Worm (Caenorhabditis elegans) whole organism, midembryonic: Measurements from ENCODE around the gene ccnk-1.

Source experiments
- ref-1 ChIP-seq: fragments of 200-800 bp; sonication (Bioruptor generic); conservative IDR thresholded peaks from 2 replicates; pipeline ENCODE4 v1.3.6; 2022; ENCODE audit warnings: missing genetic modification reagents, missing genetic modification characterization, missing compliant biosample characterization
- tab-1 ChIP-seq: fragments of 200-800 bp; sonication (Bioruptor generic); IDR thresholded peaks from 2 replicates; pipeline ENCODE4 v1.3.6; 2022; ENCODE audit warnings: missing genetic modification characterization, missing compliant biosample characterization

DNA sequence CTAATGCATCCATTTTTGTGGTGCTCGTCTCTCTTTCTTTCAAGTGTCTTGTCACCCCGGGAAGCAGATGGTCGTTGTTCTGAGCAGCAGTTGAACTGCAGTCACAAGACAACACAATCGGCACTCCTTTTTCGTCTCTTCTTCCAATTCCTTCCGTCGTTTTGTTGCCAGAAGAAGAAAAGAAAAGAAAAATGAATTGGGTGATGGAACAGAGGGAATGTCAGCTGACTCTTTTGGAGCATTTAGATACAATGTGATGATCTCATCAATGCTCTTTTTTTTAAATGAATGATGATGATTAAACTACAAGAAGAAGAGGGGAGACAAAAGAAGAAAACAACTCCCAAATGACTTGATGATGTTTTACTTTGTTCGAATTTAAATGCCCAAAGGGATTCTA is 37.6 kb downstream of the ccnk-1 start:
- TF ChIP-seq tab-1 (GFP tag; lab: Robert Waterston, UW), result no peak
- TF ChIP-seq ref-1, result no peak
